Worm (Caenorhabditis elegans) whole organism, young adult: ENCODE measurements around the gene tbg-1.

ENCODE experiments used
- B0035.1 ChIP-seq: sonication (generic microtip); optimal IDR thresholded peaks from 2 replicates; lab custom pipeline; 2016; ENCODE audit warnings: missing genetic modification characterization, mild to moderate bottlenecking, missing compliant biosample characterization, missing genotype, missing genetic modification reagents
- F22D6.2 ChIP-seq: sonication (generic microtip); optimal IDR thresholded peaks from 2 replicates; lab custom pipeline; 2016; ENCODE audit warnings: mild to moderate bottlenecking, missing genetic modification characterization, missing compliant biosample characterization
- K12H6.12 ChIP-seq: fragments of 200-800 bp; sonication (Bioruptor generic); optimal IDR thresholded peaks from 2 replicates; lab custom pipeline; 2018; ENCODE audit warnings: mild to moderate bottlenecking, missing genetic modification characterization, missing compliant biosample characterization
- Y95B8A.8 ChIP-seq: fragments of 200-800 bp; sonication (Bioruptor generic); IDR thresholded peaks from 2 replicates; pipeline ENCODE4 v1.3.6; 2022; ENCODE audit warnings: missing genetic modification reagents, missing genetic modification characterization, missing compliant biosample characterization
- aptf-3 ChIP-seq: fragments of 200-800 bp; sonication (Bioruptor generic); IDR thresholded peaks from 2 replicates; pipeline ENCODE4 v1.3.6; 2022; ENCODE audit warnings: missing genetic modification characterization, missing compliant biosample characterization
- attf-3 ChIP-seq: fragments of 200-800 bp; sonication (Bioruptor generic); conservative IDR thresholded peaks from 2 replicates; pipeline ENCODE4 v1.3.6; 2022; ENCODE audit warnings: missing genetic modification reagents, missing genetic modification characterization, missing compliant biosample characterization
- cebp-1 ChIP-seq, 2 experiments: fragments of 200-800 bp in 1 of 2; sonication (Bioruptor generic) in 1 of 2; sonication (generic microtip) in 1 of 2; IDR thresholded peaks in 1 of 2; optimal IDR thresholded peaks in 1 of 2; 2 replicates each; pipeline versions ENCODE4 v1.3.6 to Lab custom; 2017 to 2022; ENCODE audit warnings: missing compliant biosample characterization in 2 of 2, missing genetic modification characterization in 2 of 2, mild to moderate bottlenecking in 1 of 2, missing genetic modification reagents in 1 of 2, moderate library complexity in 1 of 2
- ceh-27 ChIP-seq: fragments of 200-800 bp; sonication (Bioruptor generic); optimal IDR thresholded peaks from 2 replicates; lab custom pipeline; 2018; ENCODE audit warnings: mild to moderate bottlenecking, missing genetic modification characterization, moderate library complexity, missing compliant biosample characterization
- chd-7 ChIP-seq: sonication (generic microtip); optimal IDR thresholded peaks from 2 replicates; lab custom pipeline; 2016; ENCODE audit warnings: mild to moderate bottlenecking, missing genetic modification characterization, moderate library complexity, missing compliant biosample characterization
- dox-1 ChIP-seq: fragments of 200-800 bp; sonication (Bioruptor generic); IDR thresholded peaks from 2 replicates; pipeline ENCODE4 v1.3.6; 2022; ENCODE audit warnings: missing genetic modification reagents, missing genetic modification characterization, missing compliant biosample characterization
- egrh-3 ChIP-seq: fragments of 200-800 bp; sonication (Bioruptor generic); IDR thresholded peaks from 2 replicates; pipeline ENCODE4 v1.3.6; 2022; ENCODE audit warnings: missing genetic modification reagents, missing genetic modification characterization, missing compliant biosample characterization
- gei-17 ChIP-seq: fragments of 200-800 bp; sonication (Bioruptor generic); optimal IDR thresholded peaks from 2 replicates; lab custom pipeline; 2018; ENCODE audit warnings: mild to moderate bottlenecking, missing genetic modification characterization, missing compliant biosample characterization
- hlh-12 ChIP-seq: sonication (generic microtip); optimal IDR thresholded peaks from 2 replicates; lab custom pipeline; 2016; ENCODE audit warnings: missing genetic modification characterization, missing compliant biosample characterization
- hmg-1.2 ChIP-seq: fragments of 200-800 bp; sonication (Bioruptor generic); IDR thresholded peaks from 2 replicates; pipeline ENCODE4 v1.3.6; 2022; ENCODE audit warnings: missing genetic modification reagents, missing genetic modification characterization, missing compliant biosample characterization
- hsf-1 ChIP-seq: fragments of 200-800 bp; sonication (Bioruptor generic); IDR thresholded peaks from 2 replicates; pipeline ENCODE4 v1.3.6; 2022; ENCODE audit warnings: missing genetic modification reagents, missing genetic modification characterization, missing compliant biosample characterization
- let-526 ChIP-seq: fragments of 200-800 bp; sonication (Bioruptor generic); IDR thresholded peaks from 2 replicates; pipeline ENCODE4 v1.3.6; 2022; ENCODE audit warnings: missing genetic modification reagents, missing genetic modification characterization, missing compliant biosample characterization
- lin-26 ChIP-seq: fragments of 200-800 bp; sonication (Bioruptor generic); IDR thresholded peaks from 2 replicates; pipeline ENCODE4 v1.3.6; 2022; ENCODE audit warnings: missing genetic modification reagents, missing genetic modification characterization, missing compliant biosample characterization
- lin-35 ChIP-seq, 3 experiments: fragments of 150-350 bp in 2 of 3; sonication (generic microtip) in 1 of 3; optimal IDR thresholded peaks; 2 replicates each; lab custom pipeline; 2014 to 2018; ENCODE audit warnings: missing biosample characterization in 3 of 3, missing genetic modification characterization in 3 of 3, missing genetic modification reagents in 3 of 3
- lin-54 ChIP-seq: fragments of 200-800 bp; sonication (Bioruptor generic); optimal IDR thresholded peaks from 2 replicates; lab custom pipeline; 2018; ENCODE audit warnings: mild to moderate bottlenecking, missing genetic modification characterization, missing compliant biosample characterization
- madf-10 ChIP-seq: sonication (generic microtip); optimal IDR thresholded peaks from 2 replicates; lab custom pipeline; 2016; ENCODE audit warnings: mild to moderate bottlenecking, missing genetic modification characterization, missing compliant biosample characterization
- madf-8 ChIP-seq: fragments of 200-800 bp; sonication (Bioruptor generic); conservative IDR thresholded peaks from 2 replicates; pipeline ENCODE4 v1.3.6; 2022; ENCODE audit warnings: missing genetic modification reagents, missing genetic modification characterization, missing compliant biosample characterization
- nfyb-1 ChIP-seq: fragments of 200-800 bp; sonication (Bioruptor generic); IDR thresholded peaks from 2 replicates; pipeline ENCODE4 v1.3.6; 2022; ENCODE audit warnings: missing genetic modification reagents, missing genetic modification characterization, missing compliant biosample characterization
- nhr-80 ChIP-seq: sonication (generic microtip); optimal IDR thresholded peaks from 2 replicates; lab custom pipeline; 2016; ENCODE audit warnings: missing genetic modification characterization, missing compliant biosample characterization
- pbrm-1 ChIP-seq: fragments of 200-800 bp; sonication (Bioruptor generic); IDR thresholded peaks from 2 replicates; pipeline ENCODE4 v1.3.6; 2022; ENCODE audit warnings: missing genetic modification reagents, missing genetic modification characterization, missing compliant biosample characterization
- sdz-38 ChIP-seq: sonication (generic microtip); optimal IDR thresholded peaks from 2 replicates; lab custom pipeline; 2016; ENCODE audit warnings: missing genotype, missing genetic modification characterization, missing compliant biosample characterization
- snpc-1.3 ChIP-seq: sonication (generic microtip); optimal IDR thresholded peaks from 2 replicates; lab custom pipeline; 2017; ENCODE audit warnings: missing genetic modification characterization, mild to moderate bottlenecking, missing compliant biosample characterization, antibody characterized with exemption, moderate library complexity, missing genotype, missing genetic modification reagents; ENCODE audit not compliant: insufficient read depth
- snpc-3.4 ChIP-seq: sonication (generic microtip); optimal IDR thresholded peaks from 2 replicates; lab custom pipeline; 2017; ENCODE audit warnings: missing genetic modification characterization, mild to moderate bottlenecking, missing compliant biosample characterization, antibody characterized with exemption, moderate library complexity, missing genotype, missing genetic modification reagents
- snpc-4 ChIP-seq, 5 experiments: fragments of 150-350 bp in 1 of 5; sonication (generic microtip) in 4 of 5; optimal IDR thresholded peaks; 2 replicates each; lab custom pipeline; 2014 to 2018; ENCODE audit warnings: missing genetic modification characterization in 5 of 5, missing biosample characterization in 3 of 5, antibody characterized with exemption in 2 of 5, mild to moderate bottlenecking in 2 of 5, missing compliant biosample characterization in 2 of 5, missing genotype in 2 of 5, moderate library complexity in 2 of 5, missing genetic modification reagents in 1 of 5
- tbp1 ChIP-seq: fragments of 200-800 bp; sonication (Bioruptor generic); optimal IDR thresholded peaks from 2 replicates; lab custom pipeline; 2018; ENCODE audit warnings: mild to moderate bottlenecking, missing genetic modification characterization, missing compliant biosample characterization
- unc-130 ChIP-seq: sonication (generic microtip); optimal IDR thresholded peaks from 2 replicates; lab custom pipeline; 2016; ENCODE audit warnings: missing genetic modification reagents, missing genetic modification characterization, missing compliant biosample characterization
- unc-62 ChIP-seq: fragments of 150-350 bp; optimal IDR thresholded peaks from 2 replicates; lab custom pipeline; 2014; ENCODE audit warnings: missing biosample characterization, missing genetic modification reagents, missing genetic modification characterization
- zfh-2 ChIP-seq: fragments of 200-800 bp; sonication (Bioruptor generic); conservative IDR thresholded peaks from 2 replicates; pipeline ENCODE4 v1.3.6; 2022; ENCODE audit warnings: missing genetic modification reagents, missing genetic modification characterization, missing compliant biosample characterization
- zim-3 ChIP-seq: sonication (generic microtip); optimal IDR thresholded peaks from 2 replicates; lab custom pipeline; 2017; ENCODE audit warnings: mild to moderate bottlenecking, missing genetic modification characterization, moderate library complexity, missing compliant biosample characterization
- ztf-18 ChIP-seq: sonication (generic microtip); optimal IDR thresholded peaks from 2 replicates; lab custom pipeline; 2016; ENCODE audit warnings: missing genotype, mild to moderate bottlenecking, missing genetic modification characterization, missing compliant biosample characterization
- ztf-28 ChIP-seq: fragments of 200-800 bp; sonication (Bioruptor generic); IDR thresholded peaks from 2 replicates; pipeline ENCODE4 v1.3.6; 2022; ENCODE audit warnings: missing genetic modification reagents, missing genetic modification characterization, missing compliant biosample characterization

tbg-1 gene

DNA sequence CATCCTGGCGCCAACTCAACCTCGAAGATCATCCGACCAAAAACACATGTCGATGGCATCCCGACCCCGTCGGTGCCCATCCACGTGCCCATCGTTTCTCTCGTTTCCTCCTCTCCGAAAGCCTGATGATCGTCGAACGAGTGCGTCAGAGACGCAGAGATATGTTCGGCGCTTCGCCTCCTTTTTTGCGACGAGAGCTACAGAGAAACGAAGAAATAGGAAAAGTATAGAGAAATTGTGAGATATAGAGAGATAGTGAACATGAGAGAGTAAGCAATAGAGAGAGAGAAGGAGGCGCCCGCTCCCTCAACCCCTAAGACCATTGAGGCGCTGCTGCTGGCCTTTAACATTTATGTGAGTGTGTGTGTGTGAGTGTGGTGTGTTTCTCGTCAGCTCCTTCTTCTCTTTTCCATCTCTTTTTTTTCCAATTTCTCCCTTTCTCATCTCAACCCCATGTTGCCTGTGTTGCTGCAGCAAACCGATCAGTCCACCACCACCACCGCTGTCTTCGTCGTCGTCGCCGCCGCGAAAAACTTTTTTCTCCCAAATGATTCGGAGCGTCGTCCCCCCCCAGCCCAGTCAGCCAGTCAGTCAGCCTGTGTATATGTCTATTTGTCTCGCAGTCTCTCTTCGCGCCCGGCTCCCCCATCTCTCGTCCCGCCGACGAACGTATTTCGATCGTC is 9.7 kb downstream of the tbg-1 start, which contains the start of gene hlh-11 (continued):
- TF ChIP-seq dox-1 (GFP tag; lab: Robert Waterston, UW): peak; percentile 75
- peak; percentile 88 for TF ChIP-seq hmg-1.2 (GFP tag; lab: Robert Waterston, UW)
- TF ChIP-seq zim-3: no peak
- peak; percentile 78 for TF ChIP-seq chd-7 (tag; lab: Kevin White, UChicago)
- TF ChIP-seq B0035.1 (tag; lab: Kevin White, UChicago): peak; percentile 44
- peak; percentile 32 for TF ChIP-seq snpc-1.3 (tag; lab: Kevin White, UChicago)
- peak; percentile 89 for TF ChIP-seq egrh-3 (GFP tag; lab: Robert Waterston, UW)
- TF ChIP-seq tbp1 (GFP tag; lab: Kevin White, UChicago): peak; percentile 43
- TF ChIP-seq K12H6.12 (tag; lab: Kevin White, UChicago): peak; percentile 93
- peak; percentile 15; the same call in 1 of the 2 replicates for TF ChIP-seq lin-26 (GFP tag; lab: Robert Waterston, UW)
- TF ChIP-seq snpc-4 (GFP tag; optimal IDR thresholded peaks at IDR 0.05; lab: Kevin White, UChicago): no peak
- peak; percentile 46 to 70 (median 64) for TF ChIP-seq snpc-4 (tag; optimal IDR thresholded peaks at IDR 0.05; lab: Kevin White, UChicago)
- peak; percentile 95 for TF ChIP-seq nhr-80 (tag; lab: Kevin White, UChicago)
- no peak for TF ChIP-seq unc-130 (GFP tag; lab: Kevin White, UChicago)
- TF ChIP-seq aptf-3 (GFP tag; lab: Robert Waterston, UW): no peak
- TF ChIP-seq madf-8 (GFP tag; lab: Robert Waterston, UW): no peak
- peak; percentile 23; the same call in 1 of the 2 replicates for TF ChIP-seq attf-3 (GFP tag; lab: Robert Waterston, UW)
- peak; percentile 73 for TF ChIP-seq F22D6.2 (tag; lab: Kevin White, UChicago)
- 0 out of 2 replicates have a peak, but pooled peaks have one; percentile 16 for TF ChIP-seq let-526 (GFP tag; lab: Robert Waterston, UW)
- TF ChIP-seq zfh-2 (GFP tag; lab: Robert Waterston, UW): peak; percentile 98
- peak in 1 of 3 experiments; percentile 74 for TF ChIP-seq lin-35 (GFP tag; optimal IDR thresholded peaks at IDR 0.05; lab: Kevin White, UChicago)
- 0 out of 2 replicates have a peak, but pooled peaks have one; percentile 75 for TF ChIP-seq nfyb-1 (GFP tag; lab: Robert Waterston, UW)
- peak; percentile 35 for TF ChIP-seq lin-54 (GFP tag; lab: Kevin White, UChicago)
- 0 out of 2 replicates have a peak, but pooled peaks have one; percentile 33 for TF ChIP-seq hsf-1 (GFP tag; lab: Robert Waterston, UW)
- peak; percentile 95 for TF ChIP-seq madf-10 (tag; lab: Kevin White, UChicago)
- no peak for TF ChIP-seq Y95B8A.8
- no peak for TF ChIP-seq hlh-12
- TF ChIP-seq snpc-3.4 (tag; lab: Kevin White, UChicago): peak; percentile 13
- TF ChIP-seq sdz-38 (tag; lab: Kevin White, UChicago): no peak
- peak; percentile 69 for TF ChIP-seq gei-17 (GFP tag; lab: Kevin White, UChicago)
- TF ChIP-seq ztf-18 (tag; lab: Kevin White, UChicago): peak; percentile 68
- peak; percentile 30; the same call in 1 of the 2 replicates for TF ChIP-seq cebp-1 (GFP tag; IDR thresholded peaks at IDR 0.05; lab: Robert Waterston, UW)
- TF ChIP-seq cebp-1 (tag; optimal IDR thresholded peaks at IDR 0.05; lab: Kevin White, UChicago): peak; percentile 85
- TF ChIP-seq pbrm-1 (GFP tag; lab: Robert Waterston, UW): peak; percentile 64
- no peak for TF ChIP-seq ztf-28

DNA sequence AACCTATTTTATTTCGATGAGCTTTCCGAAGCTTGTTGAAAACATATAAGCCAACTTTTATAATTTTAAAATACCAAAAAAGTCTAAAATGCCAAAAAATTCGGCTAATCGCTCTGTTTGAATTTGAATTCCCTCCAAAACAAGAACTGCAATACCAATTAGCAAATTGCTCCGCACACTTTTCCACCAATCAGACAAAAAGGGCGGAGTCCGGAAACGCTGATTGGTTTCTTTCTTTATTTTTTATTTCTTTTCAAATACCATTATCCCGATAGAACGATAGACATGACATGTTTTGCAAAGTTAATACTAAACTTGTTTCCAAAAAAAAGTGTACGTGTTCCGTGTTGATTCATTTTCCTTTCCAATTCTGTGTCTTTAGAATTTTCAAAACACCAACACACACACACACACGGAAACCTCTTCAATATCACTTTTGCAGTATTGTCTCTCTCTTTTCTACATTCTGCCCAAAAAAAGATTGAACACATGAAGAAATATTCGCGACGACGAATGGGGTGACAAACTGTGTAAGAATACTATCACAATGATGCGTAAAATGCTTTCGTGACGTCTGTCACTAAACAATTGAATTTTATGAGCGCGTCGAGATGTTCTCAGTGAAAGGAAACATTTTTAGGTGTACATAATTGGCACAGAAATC is 11.2 kb downstream of the tbg-1 start:
- TF ChIP-seq ceh-27 (GFP tag; lab: Kevin White, UChicago) (peak; percentile 3), unc-62 (no peak), nfyb-1 (GFP tag; lab: Robert Waterston, UW) (peak; percentile 75; the same call in 1 of the 2 replicates)
